Worm (Caenorhabditis elegans) whole organism, L4/young adult: Measurements from ENCODE around the gene K07H8.5.

Experiments
- W03F9.2 ChIP-seq: fragments of 150-350 bp; optimal IDR thresholded peaks from 2 replicates; lab custom pipeline; 2014; ENCODE audit warnings: missing biosample characterization, missing genetic modification characterization
- dao-5 ChIP-seq: sonication (generic microtip); optimal IDR thresholded peaks from 2 replicates; lab custom pipeline; 2016; ENCODE audit warnings: missing genotype, missing genetic modification characterization, moderate library complexity, missing compliant biosample characterization
- him-1 ChIP-seq: sonication (generic microtip); optimal IDR thresholded peaks from 2 replicates; lab custom pipeline; 2016; ENCODE audit warnings: missing genotype, missing genetic modification reagents, missing genetic modification characterization, missing compliant biosample characterization

ce11 chrIV:8259904-8260303, 8.2 kb upstream of the K07H8.5 start, which contains the start of gene K07H8.7:
- TF ChIP-seq dao-5 (tag; lab: Kevin White, UChicago) (no peak), him-1 (no peak), W03F9.2 (tag; lab: Kevin White, UChicago) (no peak)
